Worm (Caenorhabditis elegans) whole organism, mixed stage, embryonic: ENCODE measurements around the gene smg-3.

Experiments
- bed-3 ChIP-seq: fragments of 200-800 bp; sonication (Bioruptor generic); optimal IDR thresholded peaks from 3 replicates; lab custom pipeline; 2018; ENCODE audit warnings: mild to moderate bottlenecking, missing genetic modification characterization, moderate library complexity, missing compliant biosample characterization
- ceh-39 ChIP-seq: fragments of 150-350 bp; optimal IDR thresholded peaks from 2 replicates; lab custom pipeline; 2014; ENCODE audit warnings: missing biosample characterization, missing genetic modification characterization
- ces-1 ChIP-seq: fragments of 150-350 bp; optimal IDR thresholded peaks from 2 replicates; lab custom pipeline; 2014; ENCODE audit warnings: missing biosample characterization, missing genetic modification reagents, missing genetic modification characterization
- elt-1 ChIP-seq: sonication (generic microtip); optimal IDR thresholded peaks from 2 replicates; lab custom pipeline; 2017; ENCODE audit warnings: missing genetic modification characterization, mild to moderate bottlenecking, missing compliant biosample characterization, antibody characterized with exemption, moderate library complexity, borderline replicate concordance; ENCODE audit not compliant: insufficient read depth
- lin-13 ChIP-seq: fragments of 150-350 bp; optimal IDR thresholded peaks from 2 replicates; lab custom pipeline; 2014; ENCODE audit warnings: missing biosample characterization, missing genetic modification characterization
- nhr-76 ChIP-seq: sonication (generic microtip); optimal IDR thresholded peaks from 2 replicates; lab custom pipeline; 2017; ENCODE audit warnings: missing biosample characterization, missing genetic modification characterization
- pha-4 ChIP-seq: fragments of 150-350 bp; optimal IDR thresholded peaks from 2 replicates; lab custom pipeline; 2018; ENCODE audit warnings: missing biosample characterization, missing genetic modification reagents, missing genetic modification characterization
- sem-2 ChIP-seq: fragments of 200-800 bp; sonication (Bioruptor generic); optimal IDR thresholded peaks from 2 replicates; lab custom pipeline; 2018; ENCODE audit warnings: mild to moderate bottlenecking, missing genetic modification characterization, missing compliant biosample characterization
- snpc-4 ChIP-seq: fragments of 150-350 bp; optimal IDR thresholded peaks from 2 replicates; lab custom pipeline; 2014; ENCODE audit warnings: missing biosample characterization, missing genetic modification characterization
- unc-39 ChIP-seq: fragments of 150-350 bp; optimal IDR thresholded peaks from 2 replicates; lab custom pipeline; 2014; ENCODE audit warnings: missing biosample characterization, missing genetic modification characterization
- unc-62 ChIP-seq: fragments of 150-350 bp; optimal IDR thresholded peaks from 2 replicates; lab custom pipeline; 2014; ENCODE audit warnings: missing biosample characterization, missing genetic modification reagents, missing genetic modification characterization

DNA sequence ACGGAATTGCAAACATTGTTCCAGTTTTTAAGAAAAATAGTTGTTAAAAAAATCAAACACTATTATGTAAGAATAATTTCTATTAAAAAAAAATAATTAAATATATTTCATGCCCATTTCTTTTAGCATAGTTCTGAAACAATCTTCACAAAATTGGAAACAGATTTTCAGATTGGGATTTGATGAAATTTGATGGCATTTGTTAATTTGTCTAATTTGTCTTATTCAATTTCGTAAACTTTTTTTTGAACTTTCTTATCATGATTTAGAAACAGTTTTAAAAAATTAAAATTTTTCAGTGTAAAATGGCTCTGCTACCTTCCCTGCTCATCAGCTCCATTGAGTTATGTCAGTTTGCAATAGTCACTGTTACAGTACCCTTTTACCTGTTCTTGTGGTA lies 32.0 kb upstream of the smg-3 start, which contains the start of gene srv-13:
- TF ChIP-seq snpc-4 (tag; lab: Kevin White, UChicago) (no peak), lin-13 (tag; lab: Kevin White, UChicago) (no peak), unc-62 (GFP tag; lab: Kevin White, UChicago) (no peak), bed-3 (GFP tag; lab: Kevin White, UChicago) (no peak), sem-2 (GFP tag; lab: Kevin White, UChicago) (no peak), unc-39 (no peak), ces-1 (GFP tag; lab: Kevin White, UChicago) (no peak), ceh-39 (no peak), pha-4 (tag; lab: Kevin White, UChicago) (no peak), nhr-76 (tag; lab: Kevin White, UChicago) (no peak), elt-1 (tag; lab: Kevin White, UChicago) (no peak)
